Fruit fly (Drosophila melanogaster): ENCODE results near the gene MED28.

DNA sequence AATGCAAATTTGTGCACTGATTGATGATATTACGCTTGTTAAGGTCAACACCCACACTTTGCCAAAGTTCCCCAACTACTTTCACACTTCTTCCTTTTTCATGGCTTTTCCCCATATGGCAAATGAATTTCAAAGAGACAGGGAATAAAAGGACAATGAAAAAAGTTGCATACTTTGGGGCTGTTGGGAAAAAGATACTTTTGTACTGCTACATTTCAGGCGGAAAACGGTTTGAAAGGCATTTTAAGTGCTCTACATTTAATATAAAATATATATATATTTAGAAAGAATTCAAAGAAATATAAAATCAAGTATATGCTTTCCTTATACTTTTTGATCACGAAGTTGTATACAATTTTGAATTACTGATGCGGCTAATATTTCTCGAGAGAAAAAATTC is 35.9 kb downstream of the MED28 start:
- TF ChIP-seq bab1 (GFP tag; optimal IDR thresholded peaks at IDR 0.05) = no peak
- TF ChIP-seq CG33017 (tag; optimal IDR thresholded peaks at IDR 0.05) = no peak
- no peak for TF ChIP-seq ovo (GFP tag; optimal IDR thresholded peaks at IDR 0.05)
- TF ChIP-seq CG14711 (tag; optimal IDR thresholded peaks at IDR 0.05) = no peak
- TF ChIP-seq Mnt (GFP tag; optimal IDR thresholded peaks at IDR 0.05) = no peak
- no peak for TF ChIP-seq Hr96 (GFP tag; optimal IDR thresholded peaks at IDR 0.05)
- TF ChIP-seq CG7045 (GFP tag; optimal IDR thresholded peaks at IDR 0.05) = no peak
- TF ChIP-seq cnc (optimal IDR thresholded peaks at IDR 0.05) = no peak
- TF ChIP-seq Crg-1 (GFP tag; optimal IDR thresholded peaks at IDR 0.05) = no peak
- TF ChIP-seq CG5204 (GFP tag; optimal IDR thresholded peaks at IDR 0.05) = no peak
- no peak for TF ChIP-seq CG1620 (GFP tag; optimal IDR thresholded peaks at IDR 0.05)
